Worm (Caenorhabditis elegans) whole organism, young adult: Measurements from ENCODE around the gene ZK673.6.

Experiments
- dpl-1 ChIP-seq: fragments of 150-350 bp; optimal IDR thresholded peaks from 2 replicates; lab custom pipeline; 2014; ENCODE audit warnings: missing biosample characterization, missing genetic modification reagents, missing genetic modification characterization
- nhr-80 ChIP-seq: sonication (generic microtip); optimal IDR thresholded peaks from 2 replicates; lab custom pipeline; 2016; ENCODE audit warnings: missing genetic modification characterization, missing compliant biosample characterization

ce11 chrII:10494467-10494866 lies 30.3 kb upstream of the ZK673.6 start, which contains the start of gene ZK666.14:
- TF ChIP-seq dpl-1 (GFP tag; lab: Kevin White, UChicago) (no peak), nhr-80 (no peak)
